Worm (Caenorhabditis elegans) whole organism, L1 larva: ENCODE results near the gene K11H3.2.

Experiments used
- ama-1 ChIP-seq: fragments of 150-350 bp; optimal IDR thresholded peaks from 2 replicates; lab custom pipeline; 2014
- blmp-1 ChIP-seq: fragments of 150-350 bp; optimal IDR thresholded peaks from 2 replicates; lab custom pipeline; 2014; ENCODE audit warnings: missing biosample characterization, missing genetic modification characterization
- egl-27 ChIP-seq, 2 experiments: fragments of 150-350 bp in 1 of 2; sonication (generic microtip); optimal IDR thresholded peaks; 3 replicates each; lab custom pipeline; 2017 to 2018; ENCODE audit warnings: missing biosample characterization in 2 of 2, missing genetic modification characterization in 2 of 2, missing genetic modification reagents in 2 of 2
- ets-5 ChIP-seq: fragments of 200-800 bp; sonication (Bioruptor generic); IDR thresholded peaks from 2 replicates; pipeline ENCODE4 v1.3.6; 2022; ENCODE audit warnings: missing genetic modification characterization, missing compliant biosample characterization
- nhr-28 ChIP-seq: fragments of 150-350 bp; optimal IDR thresholded peaks from 2 replicates; lab custom pipeline; 2014; ENCODE audit warnings: missing biosample characterization, missing genetic modification characterization

DNA sequence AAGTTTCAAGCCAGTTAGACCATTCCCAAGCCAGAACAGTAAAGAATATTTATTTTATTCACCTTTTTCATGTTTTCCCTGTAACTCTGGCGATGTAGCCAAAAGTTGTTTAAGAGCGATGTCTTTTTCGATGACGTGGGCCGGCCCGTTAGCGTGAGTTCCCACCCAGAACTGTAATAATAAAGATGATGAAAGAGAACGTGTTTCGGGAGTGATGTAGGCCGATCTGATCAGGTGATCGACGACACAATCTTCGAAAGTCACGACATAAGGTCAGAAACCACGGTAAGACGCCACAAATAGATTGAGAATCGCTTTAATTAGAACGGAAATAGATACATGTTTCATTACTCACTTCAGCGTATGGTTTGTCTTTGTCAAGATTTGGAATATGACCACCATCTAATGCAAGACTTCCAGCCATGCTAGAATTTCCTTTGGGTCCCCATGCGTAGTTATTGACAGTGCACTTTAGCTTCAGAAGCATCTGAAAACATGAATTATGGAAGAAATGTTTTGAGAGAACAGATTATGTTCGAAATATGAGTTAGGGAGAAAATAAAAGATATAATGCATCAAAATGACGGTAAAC is 39.1 kb upstream of the K11H3.2 start, which contains the start of gene ZK632.4:
- TF ChIP-seq ets-5 (GFP tag; lab: Robert Waterston, UW), result no peak
- TF ChIP-seq blmp-1, result no peak
- TF ChIP-seq ama-1 (lab: Kevin White, UChicago), result no peak
- no peak for TF ChIP-seq nhr-28 (tag; lab: Kevin White, UChicago)
- TF ChIP-seq egl-27 (tag; optimal IDR thresholded peaks at IDR 0.05; lab: Kevin White, UChicago), result no peak
